Fruit fly (Drosophila melanogaster) whole organism, embryonic: ENCODE measurements around the gene Mst77F.

Experiments
- B-H2 ChIP-seq: fragments of 200-800 bp; sonication (Bioruptor generic); optimal IDR thresholded peaks from 2 replicates; lab custom pipeline; 2018; ENCODE audit warnings: missing biosample characterization, mild to moderate bottlenecking, missing genetic modification characterization
- CG12104 ChIP-seq: fragments of 200-800 bp; sonication (Bioruptor generic); optimal IDR thresholded peaks from 3 replicates; lab custom pipeline; 2016; ENCODE audit warnings: missing biosample characterization, missing genetic modification characterization
- CG12299 ChIP-seq: fragments of 200-800 bp; sonication (Bioruptor generic); optimal IDR thresholded peaks from 2 replicates; lab custom pipeline; 2018; ENCODE audit warnings: missing biosample characterization, mild to moderate bottlenecking, missing genetic modification characterization
- CG13775 ChIP-seq: fragments of 200-800 bp; sonication (Bioruptor generic); optimal IDR thresholded peaks from 3 replicates; lab custom pipeline; 2017; ENCODE audit warnings: missing biosample characterization, mild to moderate bottlenecking, missing genetic modification characterization
- CG14441 ChIP-seq: fragments of 200-800 bp; sonication (Bioruptor generic); IDR thresholded peaks from 2 replicates; pipeline ENCODE4 v1.3.6; 2022; ENCODE audit warnings: missing biosample characterization, missing genetic modification characterization
- CG14860 ChIP-seq: fragments of 200-800 bp; sonication (Bioruptor generic); IDR thresholded peaks from 3 replicates; pipeline ENCODE4 v1.3.6; 2022; ENCODE audit warnings: missing biosample characterization, missing genetic modification characterization; ENCODE audit not compliant: partially characterized antibody
- CG17568 ChIP-seq: fragments of 200-800 bp; sonication (Bioruptor generic); optimal IDR thresholded peaks from 2 replicates; lab custom pipeline; 2018; ENCODE audit warnings: missing biosample characterization, mild to moderate bottlenecking, missing genetic modification characterization, moderate library complexity
- CG17829 ChIP-seq: fragments of 200-800 bp; optimal IDR thresholded peaks from 2 replicates; lab custom pipeline; 2019; ENCODE audit warnings: missing biosample characterization, mild to moderate bottlenecking, missing genetic modification characterization, moderate library complexity
- CG1832 ChIP-seq: fragments of 200-800 bp; sonication (Bioruptor generic); optimal IDR thresholded peaks from 2 replicates; lab custom pipeline; 2017; ENCODE audit warnings: missing biosample characterization, mild to moderate bottlenecking, missing genetic modification characterization, inconsistent platforms
- CG2116 ChIP-seq: fragments of 200-800 bp; sonication (Bioruptor generic); optimal IDR thresholded peaks from 3 replicates; lab custom pipeline; 2018; ENCODE audit warnings: missing biosample characterization, mild to moderate bottlenecking, missing genetic modification characterization
- CG2199 ChIP-seq: fragments of 200-800 bp; sonication (Bioruptor generic); IDR thresholded peaks from 3 replicates; pipeline ENCODE4 v1.3.6; 2022; ENCODE audit warnings: missing biosample characterization, missing genetic modification characterization
- CG30403 ChIP-seq: fragments of 200-800 bp; sonication (Bioruptor generic); optimal IDR thresholded peaks from 3 replicates; lab custom pipeline; 2016; ENCODE audit warnings: missing biosample characterization, missing genetic modification characterization
- CG3065 ChIP-seq: fragments of 200-800 bp; sonication (Bioruptor generic); optimal IDR thresholded peaks from 2 replicates; lab custom pipeline; 2016; ENCODE audit warnings: missing biosample characterization, missing genetic modification characterization
- CG31365 ChIP-seq: fragments of 200-800 bp; sonication (Bioruptor generic); optimal IDR thresholded peaks from 2 replicates; lab custom pipeline; 2018; ENCODE audit warnings: missing biosample characterization, mild to moderate bottlenecking, missing genetic modification characterization
- CG32767 ChIP-seq: fragments of 200-800 bp; sonication (Bioruptor generic); IDR thresholded peaks from 2 replicates; pipeline ENCODE4 v1.3.6; 2022; ENCODE audit warnings: missing biosample characterization, missing genetic modification characterization
- CG3726 ChIP-seq: fragments of 200-800 bp; sonication (Bioruptor generic); IDR thresholded peaks from 3 replicates; pipeline ENCODE4, ENCODE4 v1.3.6; 2022; ENCODE audit warnings: missing biosample characterization, missing genetic modification characterization
- CG3995 ChIP-seq: fragments of 200-800 bp; sonication (Bioruptor generic); optimal IDR thresholded peaks from 3 replicates; lab custom pipeline; 2016; ENCODE audit warnings: missing biosample characterization, missing genetic modification characterization
- CG6654 ChIP-seq: fragments of 200-800 bp; sonication (Bioruptor generic); optimal IDR thresholded peaks from 2 replicates; lab custom pipeline; 2017; ENCODE audit warnings: missing biosample characterization, mild to moderate bottlenecking, missing genetic modification characterization
- CG6791 ChIP-seq: fragments of 200-800 bp; sonication (Bioruptor generic); IDR thresholded peaks from 3 replicates; pipeline ENCODE4 v1.3.6; 2022; ENCODE audit warnings: missing biosample characterization, missing genetic modification characterization; ENCODE audit not compliant: partially characterized antibody
- CG7372 ChIP-seq: fragments of 200-800 bp; sonication (Bioruptor generic); IDR thresholded peaks from 2 replicates; pipeline ENCODE4 v1.3.6; 2022; ENCODE audit warnings: missing biosample characterization, missing genetic modification characterization
- CG8478 ChIP-seq: fragments of >200 bp; optimal IDR thresholded peaks from 2 replicates; lab custom pipeline; 2018
- CG9215 ChIP-seq: fragments of 200-800 bp; sonication (Bioruptor generic); IDR thresholded peaks from 2 replicates; pipeline ENCODE4 v1.3.6; 2022; ENCODE audit warnings: missing biosample characterization, missing genetic modification characterization
- CG9437 ChIP-seq: fragments of 200-800 bp; sonication (Bioruptor generic); optimal IDR thresholded peaks from 2 replicates; lab custom pipeline; 2018; ENCODE audit warnings: missing biosample characterization, mild to moderate bottlenecking, missing genetic modification characterization
- CG9727 ChIP-seq: fragments of 200-800 bp; sonication (Bioruptor generic); optimal IDR thresholded peaks from 3 replicates; lab custom pipeline; 2017; ENCODE audit warnings: missing biosample characterization, mild to moderate bottlenecking, missing genetic modification characterization
- CG9932 ChIP-seq: fragments of 200-800 bp; sonication (Bioruptor generic); IDR thresholded peaks from 2 replicates; pipeline ENCODE4 v1.3.6; 2022; ENCODE audit warnings: missing biosample characterization, missing genetic modification characterization
- Dref ChIP-seq: fragments of 200-800 bp; sonication (Bioruptor generic); IDR thresholded peaks from 2 replicates; pipeline ENCODE4 v1.3.6; 2022; ENCODE audit warnings: missing biosample characterization, missing genetic modification characterization
- Fer1 ChIP-seq: fragments of 200-800 bp; sonication (Bioruptor generic); optimal IDR thresholded peaks from 2 replicates; lab custom pipeline; 2017; ENCODE audit warnings: missing biosample characterization, mild to moderate bottlenecking, missing genetic modification characterization
- Hmr ChIP-seq: fragments of 200-800 bp; sonication (Bioruptor generic); optimal IDR thresholded peaks from 3 replicates; lab custom pipeline; 2017; ENCODE audit warnings: mild to moderate bottlenecking, missing biosample characterization, missing genetic modification reagents, missing genetic modification characterization
- Hr39 ChIP-seq: fragments of >200 bp; optimal IDR thresholded peaks from 2 replicates; lab custom pipeline; 2017
- Hr78 ChIP-seq, 2 experiments: fragments of 200-800 bp in 1 of 2; fragments of >200 bp in 1 of 2; sonication (Bioruptor generic) in 1 of 2; optimal IDR thresholded peaks; 2 replicates each; lab custom pipeline; 2017 to 2019; ENCODE audit warnings: missing biosample characterization in 2 of 2, missing genetic modification characterization in 2 of 2, mild to moderate bottlenecking in 1 of 2, moderate library complexity in 1 of 2
- Med ChIP-seq: fragments of 200-800 bp; sonication (Bioruptor generic); peaks from one replicate; lab custom pipeline; 2016; ENCODE audit warnings: missing biosample characterization, missing genetic modification characterization, mild to moderate bottlenecking, inconsistent platforms, moderate library complexity
- NC2α ChIP-seq: fragments of 200-800 bp; sonication (Bioruptor generic); optimal IDR thresholded peaks from 2 replicates; lab custom pipeline; 2016; ENCODE audit warnings: missing biosample characterization, missing genetic modification characterization
- Nf-YC ChIP-seq: fragments of 200-800 bp; optimal IDR thresholded peaks from 3 replicates; lab custom pipeline; 2019; ENCODE audit warnings: missing biosample characterization, mild to moderate bottlenecking, missing genetic modification characterization, moderate library complexity
- NfI ChIP-seq: fragments of 200-800 bp; sonication (Bioruptor generic); optimal IDR thresholded peaks from 3 replicates; lab custom pipeline; 2018; ENCODE audit warnings: missing biosample characterization, mild to moderate bottlenecking, missing genetic modification characterization, moderate library complexity
- Ptx1 ChIP-seq: fragments of 200-800 bp; sonication (Bioruptor generic); IDR thresholded peaks from 2 replicates; pipeline ENCODE4 v1.3.6; 2022; ENCODE audit warnings: missing biosample characterization, missing genetic modification characterization
- Ravus ChIP-seq: fragments of 200-800 bp; sonication (Bioruptor generic); IDR thresholded peaks from 2 replicates; pipeline ENCODE4 v1.3.6; 2022; ENCODE audit warnings: missing biosample characterization, missing genetic modification characterization
- Ssrp ChIP-seq: fragments of 200-800 bp; sonication (Bioruptor generic); optimal IDR thresholded peaks from 2 replicates; lab custom pipeline; 2018; ENCODE audit warnings: missing biosample characterization, mild to moderate bottlenecking, missing genetic modification characterization, moderate library complexity
- br ChIP-seq: fragments of >200 bp; optimal IDR thresholded peaks from 2 replicates; lab custom pipeline; 2017
- crc ChIP-seq: fragments of 200-800 bp; sonication (Bioruptor generic); optimal IDR thresholded peaks from 2 replicates; lab custom pipeline; 2016; ENCODE audit warnings: missing biosample characterization, missing genetic modification characterization
- danr ChIP-seq: fragments of 200-800 bp; sonication (Bioruptor generic); IDR thresholded peaks from 2 replicates; pipeline ENCODE4 v1.3.6; 2022; ENCODE audit warnings: missing biosample characterization, missing genetic modification characterization
- dimm ChIP-seq: fragments of 200-800 bp; sonication (Bioruptor generic); IDR thresholded peaks from 2 replicates; pipeline ENCODE4 v1.3.6; 2022; ENCODE audit warnings: missing biosample characterization, missing genetic modification characterization
- en ChIP-seq: fragments of 200-800 bp; sonication (Bioruptor generic); optimal IDR thresholded peaks from 2 replicates; lab custom pipeline; 2016; ENCODE audit warnings: missing biosample characterization, missing genetic modification characterization
- ewg ChIP-seq: fragments of 200-800 bp; sonication (Bioruptor generic); optimal IDR thresholded peaks from 3 replicates; lab custom pipeline; 2017; ENCODE audit warnings: mild to moderate bottlenecking, missing biosample characterization, missing genetic modification reagents, missing genetic modification characterization
- gsb ChIP-seq: fragments of 200-800 bp; sonication (Bioruptor generic); IDR thresholded peaks from 2 replicates; pipeline ENCODE4 v1.3.6; 2022; ENCODE audit warnings: missing biosample characterization, missing genetic modification characterization
- luna ChIP-seq: fragments of 200-800 bp; sonication (Bioruptor generic); optimal IDR thresholded peaks from 2 replicates; lab custom pipeline; 2016; ENCODE audit warnings: missing biosample characterization, missing genetic modification characterization
- peb ChIP-seq: fragments of 200-800 bp; sonication (Bioruptor generic); IDR thresholded peaks from 2 replicates; pipeline ENCODE4 v1.3.6; 2022; ENCODE audit warnings: missing biosample characterization, missing genetic modification characterization
- pros ChIP-seq: fragments of 200-800 bp; sonication (Bioruptor generic); optimal IDR thresholded peaks from 3 replicates; lab custom pipeline; 2019; ENCODE audit warnings: missing biosample characterization, mild to moderate bottlenecking, missing genetic modification characterization, moderate library complexity
- schlank ChIP-seq: fragments of 200-800 bp; sonication (Bioruptor generic); optimal IDR thresholded peaks from 2 replicates; lab custom pipeline; 2018; ENCODE audit warnings: missing biosample characterization, mild to moderate bottlenecking, missing genetic modification characterization
- sim ChIP-seq: fragments of 200-800 bp; sonication (Bioruptor generic); IDR thresholded peaks from 2 replicates; pipeline ENCODE4 v1.3.6; 2022; ENCODE audit warnings: missing biosample characterization, missing genetic modification characterization
- ssp ChIP-seq: fragments of 200-800 bp; sonication (Bioruptor generic); IDR thresholded peaks from 2 replicates; pipeline ENCODE4 v1.3.6; 2022; ENCODE audit warnings: missing biosample characterization, missing genetic modification characterization
- tap ChIP-seq: fragments of 200-800 bp; optimal IDR thresholded peaks from 3 replicates; lab custom pipeline; 2019; ENCODE audit warnings: missing biosample characterization, mild to moderate bottlenecking, missing genetic modification characterization, moderate library complexity
- tup ChIP-seq: fragments of 200-800 bp; sonication (Bioruptor generic); optimal IDR thresholded peaks from 2 replicates; lab custom pipeline; 2016; ENCODE audit warnings: missing biosample characterization, mild to moderate bottlenecking, missing genetic modification characterization, moderate library complexity

Gene Mst77F

DNA sequence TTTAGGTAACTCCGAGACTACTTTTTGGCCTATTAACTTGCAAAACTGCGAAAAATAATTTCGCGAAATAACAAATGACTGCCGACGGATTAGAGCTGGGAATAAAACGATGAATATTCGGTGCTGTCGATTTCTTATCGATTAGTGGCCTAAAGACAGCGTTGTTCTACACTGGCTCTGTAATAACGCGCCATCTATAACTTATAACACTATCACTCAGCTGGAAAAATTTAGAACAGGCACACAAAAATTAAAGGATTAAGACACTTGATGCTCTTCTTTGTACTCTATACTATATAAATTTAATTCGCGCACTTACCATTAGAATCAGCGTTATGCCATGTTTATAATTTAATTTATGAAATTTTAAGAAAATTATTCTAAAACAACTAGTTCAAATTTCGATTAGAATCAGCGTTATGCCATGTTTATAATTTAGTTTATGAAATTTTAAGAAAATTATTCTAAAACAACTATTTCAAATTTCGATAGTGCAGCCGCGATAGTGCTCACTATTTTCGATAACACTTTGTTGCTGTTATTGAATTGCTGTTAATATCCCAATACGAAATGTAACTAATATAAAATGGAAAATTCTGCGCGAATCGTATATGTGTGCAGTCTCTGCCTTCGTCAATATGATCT lies 23.8 kb upstream of the Mst77F start, which contains the start of the genes CSN3 and CG11456 (continued):
- TF ChIP-seq br (lab: Kevin White, UChicago), result no peak
- TF ChIP-seq gsb (GFP tag; lab: Robert Waterston, UW), result no peak
- peak; percentile 31 for TF ChIP-seq luna (GFP tag; lab: Kevin White, UChicago)
- TF ChIP-seq CG3995 (GFP tag; lab: Kevin White, UChicago), result peak; percentile 6
- no peak for TF ChIP-seq CG1832 (GFP tag; lab: Kevin White, UChicago)
- peak; percentile 4 for TF ChIP-seq CG9727
- no peak for TF ChIP-seq CG6654 (GFP tag; lab: Kevin White, UChicago)
- no peak for TF ChIP-seq CG8478 (lab: Kevin White, UChicago)
- TF ChIP-seq CG9437, result no peak
- TF ChIP-seq Ravus (GFP tag; lab: Robert Waterston, UW), result no peak
- TF ChIP-seq B-H2 (GFP tag; lab: Kevin White, UChicago), result peak; percentile 55
- TF ChIP-seq CG13775 (GFP tag; lab: Kevin White, UChicago), result no peak
- no peak for TF ChIP-seq tup (GFP tag; lab: Kevin White, UChicago)
- no peak for TF ChIP-seq CG32767 (GFP tag; lab: Robert Waterston, UW)
- TF ChIP-seq CG17568 (GFP tag; lab: Kevin White, UChicago), result no peak
- TF ChIP-seq CG12299 (tag; lab: Kevin White, UChicago), result no peak
- no peak for TF ChIP-seq tap (tag; lab: Kevin White, UChicago)
- TF ChIP-seq CG3065 (GFP tag; lab: Kevin White, UChicago), result peak; percentile 9
- peak; percentile 72 for TF ChIP-seq Hmr
- no peak for TF ChIP-seq CG3726
- peak; percentile 75 for TF ChIP-seq CG9932 (GFP tag; lab: Robert Waterston, UW)
- TF ChIP-seq CG2116 (GFP tag; lab: Kevin White, UChicago), result peak; percentile 74
- TF ChIP-seq CG7372 (GFP tag; lab: Robert Waterston, UW), result no peak
- TF ChIP-seq schlank (tag; lab: Kevin White, UChicago), result no peak
- TF ChIP-seq CG14441 (GFP tag; lab: Robert Waterston, UW), result no peak
- no peak for TF ChIP-seq Nf-YC
- peak; percentile 90 for TF ChIP-seq CG6791 (GFP tag; lab: Robert Waterston, UW)
- no peak for TF ChIP-seq NC2α (GFP tag; lab: Kevin White, UChicago)
- TF ChIP-seq CG9215 (GFP tag; lab: Robert Waterston, UW), result no peak
- TF ChIP-seq ewg (GFP tag; lab: Kevin White, UChicago), result peak; percentile 8
- no peak for TF ChIP-seq danr (GFP tag; lab: Robert Waterston, UW)
- peak; percentile 34; the same call in 1 of the 2 replicates for TF ChIP-seq Ptx1 (GFP tag; lab: Robert Waterston, UW)
- no peak for TF ChIP-seq crc (GFP tag; lab: Kevin White, UChicago)
- TF ChIP-seq CG17829 (tag; lab: Kevin White, UChicago), result no peak
- no peak for TF ChIP-seq ssp (GFP tag; lab: Robert Waterston, UW)
- peak; percentile 46; the same call in 2 of the 3 replicates for TF ChIP-seq CG14860 (GFP tag; lab: Robert Waterston, UW)
- TF ChIP-seq pros (GFP tag; lab: Kevin White, UChicago), result no peak
- TF ChIP-seq CG30403 (GFP tag; lab: Kevin White, UChicago), result peak; percentile 58
- no peak for TF ChIP-seq peb
- no peak for TF ChIP-seq sim (GFP tag; lab: Robert Waterston, UW)
- peak; percentile 95 for TF ChIP-seq Dref (GFP tag; lab: Robert Waterston, UW)
- TF ChIP-seq NfI (GFP tag; lab: Kevin White, UChicago), result peak; percentile 57
- no peak for TF ChIP-seq Hr39 (lab: Kevin White, UChicago)
- 0 out of 3 replicates have a peak, but pooled peaks have one; percentile 47 for TF ChIP-seq CG2199 (GFP tag; lab: Robert Waterston, UW)
- no peak for TF ChIP-seq Hr78 (GFP tag; optimal IDR thresholded peaks at IDR 0.05; lab: Kevin White, UChicago)
- no peak for TF ChIP-seq dimm (GFP tag; lab: Robert Waterston, UW)
- no peak for TF ChIP-seq CG31365
- TF ChIP-seq en, result no peak
- no peak for TF ChIP-seq Ssrp (tag; lab: Kevin White, UChicago)
- TF ChIP-seq Fer1 (GFP tag; lab: Kevin White, UChicago), result no peak
- TF ChIP-seq CG12104 (GFP tag; lab: Kevin White, UChicago), result no peak
- TF ChIP-seq Med (GFP tag; lab: Kevin White, UChicago), result no peak
